Worm (Caenorhabditis elegans) whole organism, mixed stage, embryonic: ENCODE measurements around the gene ant-1.4.

Source experiments
- bed-3 ChIP-seq: fragments of 200-800 bp; sonication (Bioruptor generic); optimal IDR thresholded peaks from 3 replicates; lab custom pipeline; 2018; ENCODE audit warnings: mild to moderate bottlenecking, missing genetic modification characterization, moderate library complexity, missing compliant biosample characterization
- blmp-1 ChIP-seq: fragments of 150-350 bp; optimal IDR thresholded peaks from 2 replicates; lab custom pipeline; 2014; ENCODE audit warnings: missing biosample characterization, missing genetic modification characterization
- ceh-39 ChIP-seq: fragments of 150-350 bp; optimal IDR thresholded peaks from 2 replicates; lab custom pipeline; 2014; ENCODE audit warnings: missing biosample characterization, missing genetic modification characterization
- ceh-83 ChIP-seq: fragments of 200-800 bp; sonication (Bioruptor generic); optimal IDR thresholded peaks from 2 replicates; lab custom pipeline; 2018; ENCODE audit warnings: mild to moderate bottlenecking, missing genetic modification characterization, missing compliant biosample characterization
- ces-1 ChIP-seq: fragments of 150-350 bp; optimal IDR thresholded peaks from 2 replicates; lab custom pipeline; 2014; ENCODE audit warnings: missing biosample characterization, missing genetic modification reagents, missing genetic modification characterization
- cnd-1 ChIP-seq: fragments of 200-800 bp; sonication (Bioruptor generic); optimal IDR thresholded peaks from 2 replicates; lab custom pipeline; 2018; ENCODE audit warnings: mild to moderate bottlenecking, missing genetic modification characterization, missing compliant biosample characterization
- drap-1 ChIP-seq: fragments of 200-800 bp; sonication (Bioruptor generic); optimal IDR thresholded peaks from 3 replicates; lab custom pipeline; 2018; ENCODE audit warnings: mild to moderate bottlenecking, missing genetic modification characterization, missing compliant biosample characterization
- elt-1 ChIP-seq: sonication (generic microtip); optimal IDR thresholded peaks from 2 replicates; lab custom pipeline; 2017; ENCODE audit warnings: missing genetic modification characterization, mild to moderate bottlenecking, missing compliant biosample characterization, antibody characterized with exemption, moderate library complexity, borderline replicate concordance; ENCODE audit not compliant: insufficient read depth
- elt-3 ChIP-seq: fragments of 150-350 bp; optimal IDR thresholded peaks from 2 replicates; lab custom pipeline; 2014; ENCODE audit warnings: missing biosample characterization, missing genetic modification characterization
- flh-1 ChIP-seq: fragments of 200-800 bp; sonication (Bioruptor generic); optimal IDR thresholded peaks from 2 replicates; lab custom pipeline; 2018; ENCODE audit warnings: mild to moderate bottlenecking, missing genetic modification characterization, moderate library complexity, missing compliant biosample characterization
- ham-2 ChIP-seq: fragments of 200-800 bp; sonication (Bioruptor generic); optimal IDR thresholded peaks from 2 replicates; lab custom pipeline; 2018; ENCODE audit warnings: mild to moderate bottlenecking, missing genetic modification characterization, missing compliant biosample characterization
- hlh-1 ChIP-seq: fragments of 150-350 bp; optimal IDR thresholded peaks from 2 replicates; lab custom pipeline; 2014; ENCODE audit warnings: missing biosample characterization, missing genetic modification reagents, missing genetic modification characterization
- lin-32 ChIP-seq: fragments of 200-800 bp; sonication (Bioruptor generic); optimal IDR thresholded peaks from 2 replicates; lab custom pipeline; 2018; ENCODE audit warnings: mild to moderate bottlenecking, missing genetic modification characterization, missing compliant biosample characterization
- lsy-2 ChIP-seq: fragments of 150-350 bp; optimal IDR thresholded peaks from 2 replicates; lab custom pipeline; 2014; ENCODE audit warnings: missing biosample characterization, missing genetic modification characterization
- mep-1 ChIP-seq: fragments of 150-350 bp; optimal IDR thresholded peaks from 2 replicates; lab custom pipeline; 2017; ENCODE audit warnings: missing biosample characterization, missing genetic modification reagents, missing genetic modification characterization, inconsistent platforms
- nhr-2 ChIP-seq: fragments of 150-350 bp; optimal IDR thresholded peaks from 2 replicates; lab custom pipeline; 2014; ENCODE audit warnings: missing biosample characterization, missing genetic modification characterization
- nhr-237 ChIP-seq: fragments of 150-350 bp; optimal IDR thresholded peaks from 2 replicates; lab custom pipeline; 2014; ENCODE audit warnings: missing biosample characterization, missing genetic modification characterization
- nhr-28 ChIP-seq: fragments of 150-350 bp; optimal IDR thresholded peaks from 2 replicates; lab custom pipeline; 2014; ENCODE audit warnings: missing biosample characterization, missing genetic modification characterization
- pha-4 ChIP-seq: fragments of 150-350 bp; optimal IDR thresholded peaks from 2 replicates; lab custom pipeline; 2018; ENCODE audit warnings: missing biosample characterization, missing genetic modification reagents, missing genetic modification characterization
- snpc-4 ChIP-seq: fragments of 150-350 bp; optimal IDR thresholded peaks from 2 replicates; lab custom pipeline; 2014; ENCODE audit warnings: missing biosample characterization, missing genetic modification characterization
- sptf-1 ChIP-seq: sonication (generic microtip); optimal IDR thresholded peaks from 2 replicates; lab custom pipeline; 2017; ENCODE audit warnings: mild to moderate bottlenecking, missing genetic modification characterization, moderate library complexity, missing compliant biosample characterization
- tbx-8 ChIP-seq: fragments of 200-800 bp; sonication (Bioruptor generic); optimal IDR thresholded peaks from 2 replicates; lab custom pipeline; 2018; ENCODE audit warnings: mild to moderate bottlenecking, missing genetic modification characterization, moderate library complexity, missing compliant biosample characterization
- unc-120 ChIP-seq: sonication (generic microtip); optimal IDR thresholded peaks from 2 replicates; lab custom pipeline; 2017; ENCODE audit warnings: missing genetic modification characterization, missing compliant biosample characterization; ENCODE audit not compliant: poor library complexity, severe bottlenecking
- unc-39 ChIP-seq: fragments of 150-350 bp; optimal IDR thresholded peaks from 2 replicates; lab custom pipeline; 2014; ENCODE audit warnings: missing biosample characterization, missing genetic modification characterization
- unc-62 ChIP-seq: fragments of 150-350 bp; optimal IDR thresholded peaks from 2 replicates; lab custom pipeline; 2014; ENCODE audit warnings: missing biosample characterization, missing genetic modification reagents, missing genetic modification characterization
- zip-8 ChIP-seq: fragments of 150-350 bp; optimal IDR thresholded peaks from 2 replicates; lab custom pipeline; 2014; ENCODE audit warnings: missing biosample characterization, missing genetic modification characterization
- ztf-11 ChIP-seq: fragments of 150-350 bp; optimal IDR thresholded peaks from 2 replicates; lab custom pipeline; 2014; ENCODE audit warnings: missing biosample characterization, missing genetic modification characterization

Gene ant-1.4

ce11 chrIV:8456899-8457298, 3.2 kb downstream of the ant-1.4 start, which contains the start of gene syx-4:
syx-4 (plus strand) TSS chrIV:8457280.
- TF ChIP-seq cnd-1 (tag; lab: Kevin White, UChicago) (no peak), unc-62 (GFP tag; lab: Kevin White, UChicago) (no peak), ceh-83 (GFP tag; lab: Kevin White, UChicago) (no peak), bed-3 (GFP tag; lab: Kevin White, UChicago) (no peak), pha-4 (tag; lab: Kevin White, UChicago) (no peak)

- TF ChIP-seq sptf-1 (tag; lab: Kevin White, UChicago) = no peak
- TF ChIP-seq lsy-2 (tag; lab: Kevin White, UChicago) = no peak
- no peak for TF ChIP-seq ztf-11 (tag; lab: Kevin White, UChicago)
These were observed 6.0 kb downstream of the ant-1.4 start for ce11 chrIV:8454076-8454475.

- TF ChIP-seq elt-1 (tag; lab: Kevin White, UChicago) (no peak), zip-8 (tag; lab: Kevin White, UChicago) (no peak)
These were observed 6.9 kb downstream of the ant-1.4 start for ce11 chrIV:8453178-8453577.

ce11 chrIV:8451709-8452248, 8.3 kb downstream of the ant-1.4 start, which contains the start of gene eppl-1:
eppl-1 (minus strand) TSS chrIV:8451759.
- TF ChIP-seq blmp-1 (tag; lab: Kevin White, UChicago) (no peak), unc-120 (tag; lab: Kevin White, UChicago) (no peak), mep-1 (tag; lab: Kevin White, UChicago) (no peak), zip-8 (tag; lab: Kevin White, UChicago) (no peak), nhr-2 (tag; lab: Kevin White, UChicago) (no peak), hlh-1 (tag; lab: Kevin White, UChicago) (no peak), drap-1 (no peak), snpc-4 (tag; lab: Kevin White, UChicago) (no peak), ceh-83 (GFP tag; lab: Kevin White, UChicago) (no peak), ham-2 (GFP tag; lab: Kevin White, UChicago) (no peak), unc-62 (GFP tag; lab: Kevin White, UChicago) (no peak), ceh-39 (tag; lab: Kevin White, UChicago) (no peak), unc-39 (tag; lab: Kevin White, UChicago) (no peak), pha-4 (tag; lab: Kevin White, UChicago) (no peak), cnd-1 (tag; lab: Kevin White, UChicago) (no peak), flh-1 (no peak), bed-3 (GFP tag; lab: Kevin White, UChicago) (no peak), nhr-28 (tag; lab: Kevin White, UChicago) (no peak)

ce11 chrIV:8450534-8450933, 9.6 kb downstream of the ant-1.4 start:
- TF ChIP-seq elt-3 (tag; lab: Kevin White, UChicago) (peak; percentile 19), flh-1 (no peak), blmp-1 (tag; lab: Kevin White, UChicago) (no peak), lsy-2 (tag; lab: Kevin White, UChicago) (no peak), ceh-83 (GFP tag; lab: Kevin White, UChicago) (no peak), elt-1 (tag; lab: Kevin White, UChicago) (no peak), pha-4 (tag; lab: Kevin White, UChicago) (no peak)

- TF ChIP-seq nhr-237 = no peak
- TF ChIP-seq ces-1 (GFP tag; lab: Kevin White, UChicago) = no peak
- no peak for TF ChIP-seq sptf-1 (tag; lab: Kevin White, UChicago)
- no peak for TF ChIP-seq bed-3 (GFP tag; lab: Kevin White, UChicago)
- TF ChIP-seq unc-62 (GFP tag; lab: Kevin White, UChicago) = no peak
- no peak for TF ChIP-seq lsy-2 (tag; lab: Kevin White, UChicago)
- TF ChIP-seq ham-2 (GFP tag; lab: Kevin White, UChicago) = no peak
- TF ChIP-seq tbx-8 (GFP tag; lab: Kevin White, UChicago) = no peak
- TF ChIP-seq elt-3 (tag; lab: Kevin White, UChicago) = no peak
- TF ChIP-seq cnd-1 (tag; lab: Kevin White, UChicago) = no peak
- TF ChIP-seq lin-32 (GFP tag; lab: Kevin White, UChicago) = no peak
These were observed 10.2 kb downstream of the ant-1.4 start for ce11 chrIV:8449869-8450268.
